Worm (Caenorhabditis elegans): ENCODE results near the gene dhs-7.

Gene dhs-7

ce11 chrII:7217047-7217446 lies 8.8 kb upstream of the dhs-7 start, which contains the start of gene E04F6.10:
E04F6.10 (minus strand) TSS chrII:7217147.
- TF ChIP-seq unc-62 (GFP tag; optimal IDR thresholded peaks at IDR 0.05), result no peak

ce11 chrII:7212059-7212458 lies 3.8 kb upstream of the dhs-7 start, which contains the start of gene E04F6.9:
E04F6.9 (minus strand) TSS chrII:7212159.
- TF ChIP-seq unc-62 (GFP tag; optimal IDR thresholded peaks at IDR 0.05), result no peak

- TF ChIP-seq unc-62 (GFP tag; optimal IDR thresholded peaks at IDR 0.05), result no peak
Observed at ce11 chrII:7211280-7211679, 3.0 kb upstream of the dhs-7 start, which contains the start of gene E04F6.8. E04F6.8 (minus strand) TSS chrII:7211380.

- no peak for TF ChIP-seq unc-62 (GFP tag; optimal IDR thresholded peaks at IDR 0.05)
Observed at ce11 chrII:7210187-7210586, 1.9 kb upstream of the dhs-7 start, which contains the start of gene E04F6.15. E04F6.15 (minus strand) TSS chrII:7210287.

- TF ChIP-seq unc-62 (GFP tag; optimal IDR thresholded peaks at IDR 0.05), result no peak
Observed at ce11 chrII:7207649-7208048, 611 bp downstream of the dhs-7 start.

- no peak for TF ChIP-seq unc-62 (GFP tag; optimal IDR thresholded peaks at IDR 0.05)
Observed at ce11 chrII:7205388-7205787, 2.9 kb downstream of the dhs-7 start, which contains the start of gene srd-59. srd-59 (plus strand) TSS chrII:7205688.

ce11 chrII:7204951-7205350 lies 3.3 kb downstream of the dhs-7 start, which contains the start of gene srd-58:
srd-58 (minus strand) TSS chrII:7205051.
- TF ChIP-seq unc-62 (GFP tag; optimal IDR thresholded peaks at IDR 0.05), result no peak

- TF ChIP-seq unc-62 (GFP tag; optimal IDR thresholded peaks at IDR 0.05), result no peak
Observed at ce11 chrII:7203110-7203509, 5.2 kb downstream of the dhs-7 start, which contains the start of gene srd-56. srd-56 (minus strand) TSS chrII:7203210.

- TF ChIP-seq unc-62 (GFP tag; optimal IDR thresholded peaks at IDR 0.05), result no peak
Observed at ce11 chrII:7200051-7200599, 8.1 kb downstream of the dhs-7 start, which contains the start of gene pcrg-1. pcrg-1 (plus strand) TSS chrII:7200549.

- TF ChIP-seq unc-62 (GFP tag; optimal IDR thresholded peaks at IDR 0.05), result no peak
Observed at ce11 chrII:7199308-7199707, 9.0 kb downstream of the dhs-7 start, which contains the start of gene E04F6.6. E04F6.6 (minus strand) TSS chrII:7199565.

ce11 chrII:7197434-7197833 lies 10.8 kb downstream of the dhs-7 start:
- no peak for TF ChIP-seq unc-62 (GFP tag; optimal IDR thresholded peaks at IDR 0.05)

ce11 chrII:7196040-7196439 lies 12.2 kb downstream of the dhs-7 start, which contains the start of gene maoc-1:
maoc-1 (plus strand) TSS chrII:7196276.
- no peak for TF ChIP-seq unc-62 (GFP tag; optimal IDR thresholded peaks at IDR 0.05)

- no peak for TF ChIP-seq unc-62 (GFP tag; optimal IDR thresholded peaks at IDR 0.05)
Observed at ce11 chrII:7195541-7195940, 12.7 kb downstream of the dhs-7 start, which contains the start of gene acdh-12. acdh-12 (minus strand) TSS chrII:7195641.

ce11 chrII:7189120-7189519 lies 19.1 kb downstream of the dhs-7 start, which contains the start of gene E04F6.4:
E04F6.4 (plus strand) TSS chrII:7189420.
- TF ChIP-seq unc-62 (GFP tag; optimal IDR thresholded peaks at IDR 0.05), result no peak

- TF ChIP-seq unc-62 (GFP tag; optimal IDR thresholded peaks at IDR 0.05), result no peak
Observed at ce11 chrII:7187110-7187509, 21.1 kb downstream of the dhs-7 start, which contains the start of gene C27H5.6. C27H5.6 (minus strand) TSS chrII:7187210.

ce11 chrII:7186117-7186516 lies 22.1 kb downstream of the dhs-7 start:
- no peak for TF ChIP-seq unc-62 (GFP tag; optimal IDR thresholded peaks at IDR 0.05)
